Worm (Caenorhabditis elegans): ENCODE data around the gene F31A3.3.

The F31A3.3 gene

ce11 chrX:17539968-17540367 is 6.1 kb upstream of the F31A3.3 start:
- TF ChIP-seq nhr-25 (tag; optimal IDR thresholded peaks at IDR 0.05) (peak; percentile 62), alr-1 (tag; optimal IDR thresholded peaks at IDR 0.05) (no peak), nhr-21 (tag; optimal IDR thresholded peaks at IDR 0.05) (peak; percentile 54), unc-62 (GFP tag; optimal IDR thresholded peaks at IDR 0.05) (no peak), ZK546.5 (tag; optimal IDR thresholded peaks at IDR 0.05) (no peak), sma-3 (GFP tag; optimal IDR thresholded peaks at IDR 0.05) (peak; percentile 56), lin-11 (tag; optimal IDR thresholded peaks at IDR 0.05) (no peak), R02D3.7 (tag; optimal IDR thresholded peaks at IDR 0.05) (no peak), F13H6.1 (tag; optimal IDR thresholded peaks at IDR 0.05) (no peak), ceh-16 (tag; optimal IDR thresholded peaks at IDR 0.05) (peak; percentile 17), nhr-11 (tag; optimal IDR thresholded peaks at IDR 0.05) (no peak), fos-1 (tag; optimal IDR thresholded peaks at IDR 0.05) (peak; percentile 21), sma-9 (GFP tag; optimal IDR thresholded peaks at IDR 0.05) (peak; percentile 21), sma-9 (tag; optimal IDR thresholded peaks at IDR 0.05) (no peak), nhr-77 (tag; optimal IDR thresholded peaks at IDR 0.05) (no peak), blmp-1 (tag; optimal IDR thresholded peaks at IDR 0.05; ENCODE audit: insufficient read depth) (no peak), ztf-4 (tag; optimal IDR thresholded peaks at IDR 0.05) (no peak), gmeb-1 (tag; optimal IDR thresholded peaks at IDR 0.05) (no peak), Y55F3AM.14 (GFP tag; optimal IDR thresholded peaks at IDR 0.05) (no peak), aly-2 (tag; optimal IDR thresholded peaks at IDR 0.05) (no peak), peb-1 (tag; optimal IDR thresholded peaks at IDR 0.05) (no peak), elt-3 (tag; optimal IDR thresholded peaks at IDR 0.05) (no peak), lin-39 (tag; optimal IDR thresholded peaks at IDR 0.05) (no peak), lin-13 (GFP tag; optimal IDR thresholded peaks at IDR 0.05) (no peak), nhr-6 (tag; optimal IDR thresholded peaks at IDR 0.05) (no peak), dmd-4 (tag; optimal IDR thresholded peaks at IDR 0.05) (no peak), elt-1 (tag; optimal IDR thresholded peaks at IDR 0.05) (no peak), mbf-1 (tag; optimal IDR thresholded peaks at IDR 0.05) (no peak), snpc-4 (tag; optimal IDR thresholded peaks at IDR 0.05) (no peak), C34F6.9 (tag; optimal IDR thresholded peaks at IDR 0.05) (no peak), ama-1 (optimal IDR thresholded peaks at IDR 0.05) (no peak), unc-55 (GFP tag; optimal IDR thresholded peaks at IDR 0.05) (no peak), skn-1 (tag; optimal IDR thresholded peaks at IDR 0.05) (no peak), zag-1 (tag; optimal IDR thresholded peaks at IDR 0.05) (no peak), lsy-2 (tag; optimal IDR thresholded peaks at IDR 0.05) (no peak), mab-5 (tag; optimal IDR thresholded peaks at IDR 0.05) (no peak), egl-27 (tag; optimal IDR thresholded peaks at IDR 0.05) (no peak), ztf-1 (GFP tag; conservative IDR thresholded peaks at IDR 0.05) (no peak), ztf-11 (tag; optimal IDR thresholded peaks at IDR 0.05) (no peak), nhr-12 (tag; optimal IDR thresholded peaks at IDR 0.05) (no peak), ceh-82 (tag; optimal IDR thresholded peaks at IDR 0.05) (no peak), nhr-129 (tag; optimal IDR thresholded peaks at IDR 0.05) (no peak), unc-39 (tag; optimal IDR thresholded peaks at IDR 0.05) (no peak), nhr-10 (tag; optimal IDR thresholded peaks at IDR 0.05) (no peak), nhr-23 (tag; optimal IDR thresholded peaks at IDR 0.05) (no peak), crh-2 (tag; optimal IDR thresholded peaks at IDR 0.05) (no peak), sem-4 (tag; optimal IDR thresholded peaks at IDR 0.05) (no peak), nhr-237 (tag; optimal IDR thresholded peaks at IDR 0.05) (no peak), mdl-1 (tag; optimal IDR thresholded peaks at IDR 0.05) (peak; percentile 28 to 46)

- TF ChIP-seq fos-1 (tag; optimal IDR thresholded peaks at IDR 0.05) (peak; percentile 39), aly-2 (tag; optimal IDR thresholded peaks at IDR 0.05) (no peak)
Measured at ce11 chrX:17537568-17537967, 3.7 kb upstream of the F31A3.3 start.

Data from whole organism, L2 larva.